Worm (Caenorhabditis elegans): ENCODE results near the gene bath-10.

Gene bath-10

ce11 chrII:3381510-3381909 is 6.6 kb downstream of the bath-10 start, which contains the start of gene T06D4.1:
T06D4.1 (plus strand) TSS chrII:3381830.
- TF ChIP-seq syd-9 (tag; optimal IDR thresholded peaks at IDR 0.05) (no peak), unc-42 (tag; optimal IDR thresholded peaks at IDR 0.05) (no peak), Y22D7AL.16 (tag; optimal IDR thresholded peaks at IDR 0.05) (no peak), hlh-15 (tag; optimal IDR thresholded peaks at IDR 0.05) (no peak), ceh-48 (tag; optimal IDR thresholded peaks at IDR 0.05) (no peak), ceh-30 (tag; optimal IDR thresholded peaks at IDR 0.05) (no peak), che-1 (tag; optimal IDR thresholded peaks at IDR 0.05) (no peak), unc-3 (GFP tag; conservative IDR thresholded peaks at IDR 0.05) (no peak), unc-3 (tag; optimal IDR thresholded peaks at IDR 0.05) (no peak), tbx-7 (tag; optimal IDR thresholded peaks at IDR 0.05) (no peak), npax-4 (tag; optimal IDR thresholded peaks at IDR 0.05) (no peak), C38D4.7 (GFP tag; optimal IDR thresholded peaks at IDR 0.05) (no peak), ztf-16 (tag; optimal IDR thresholded peaks at IDR 0.05) (no peak), eyg-1 (tag; optimal IDR thresholded peaks at IDR 0.05) (no peak)

ce11 chrII:3383116-3383515 is 8.2 kb downstream of the bath-10 start:
- TF ChIP-seq ceh-45 (GFP tag; IDR thresholded peaks at IDR 0.05) (no peak), ztf-16 (tag; optimal IDR thresholded peaks at IDR 0.05) (no peak), nhr-11 (tag; optimal IDR thresholded peaks at IDR 0.05) (no peak), pat-9 (tag; optimal IDR thresholded peaks at IDR 0.05) (no peak), T23F11.4 (GFP tag; optimal IDR thresholded peaks at IDR 0.05) (no peak), ceh-48 (tag; optimal IDR thresholded peaks at IDR 0.05) (no peak), ceh-2 (tag; optimal IDR thresholded peaks at IDR 0.05) (no peak), ceh-24 (tag; optimal IDR thresholded peaks at IDR 0.05) (no peak), ceh-30 (tag; optimal IDR thresholded peaks at IDR 0.05) (no peak), F13H6.1 (tag; optimal IDR thresholded peaks at IDR 0.05) (no peak), ttx-3 (tag; optimal IDR thresholded peaks at IDR 0.05) (no peak), gmeb-2 (tag; optimal IDR thresholded peaks at IDR 0.05) (no peak), nhr-232 (tag; optimal IDR thresholded peaks at IDR 0.05) (no peak)

ce11 chrII:3385736-3386135 is 10.9 kb downstream of the bath-10 start, which contains the start of gene T06D4.2:
T06D4.2 (minus strand) TSS chrII:3385905.
- TF ChIP-seq K02D7.2 (tag; optimal IDR thresholded peaks at IDR 0.05) (no peak), hlh-30 (tag; optimal IDR thresholded peaks at IDR 0.05; ENCODE audit: insufficient read depth) (no peak), tbx-2 (tag; optimal IDR thresholded peaks at IDR 0.05) (no peak), nhr-11 (tag; optimal IDR thresholded peaks at IDR 0.05) (no peak), ztf-16 (tag; optimal IDR thresholded peaks at IDR 0.05) (no peak), fkh-10 (GFP tag; optimal IDR thresholded peaks at IDR 0.05) (no peak), ahr-1 (tag; optimal IDR thresholded peaks at IDR 0.05) (no peak)

ce11 chrII:3387503-3387902 is 12.6 kb downstream of the bath-10 start, which contains the start of gene T06D4.6:
T06D4.6 (minus strand) TSS chrII:3387603.
- TF ChIP-seq pha-4 (tag; optimal IDR thresholded peaks at IDR 0.05), result no peak
- no peak for TF ChIP-seq fkh-6 (tag; optimal IDR thresholded peaks at IDR 0.05)
- no peak for TF ChIP-seq sox-2 (GFP tag; IDR thresholded peaks at IDR 0.05)
- TF ChIP-seq gmeb-2 (tag; optimal IDR thresholded peaks at IDR 0.05), result no peak
- TF ChIP-seq elt-2 (tag; optimal IDR thresholded peaks at IDR 0.05), result no peak
- TF ChIP-seq unc-3 (GFP tag; conservative IDR thresholded peaks at IDR 0.05), result no peak
- TF ChIP-seq unc-3 (tag; optimal IDR thresholded peaks at IDR 0.05), result no peak
- TF ChIP-seq F13H6.1 (tag; optimal IDR thresholded peaks at IDR 0.05), result no peak
- TF ChIP-seq T23F11.4 (GFP tag; optimal IDR thresholded peaks at IDR 0.05), result no peak
- TF ChIP-seq pha-2 (tag; optimal IDR thresholded peaks at IDR 0.05), result no peak
- TF ChIP-seq ceh-34 (tag; optimal IDR thresholded peaks at IDR 0.05), result no peak
- TF ChIP-seq ceh-48 (tag; optimal IDR thresholded peaks at IDR 0.05), result no peak

- TF ChIP-seq pha-2 (tag; optimal IDR thresholded peaks at IDR 0.05) (no peak), Y22D7AL.16 (tag; optimal IDR thresholded peaks at IDR 0.05) (no peak), elt-2 (tag; optimal IDR thresholded peaks at IDR 0.05) (no peak), C38D4.7 (GFP tag; optimal IDR thresholded peaks at IDR 0.05) (no peak), ceh-6 (GFP tag; optimal IDR thresholded peaks at IDR 0.05) (no peak), nfya-1 (tag; optimal IDR thresholded peaks at IDR 0.05) (no peak)
Measured at ce11 chrII:3395484-3395883, 20.6 kb downstream of the bath-10 start, which contains the start of gene nep-20. nep-20 (minus strand) TSS chrII:3395584.

Data from whole organism, late embryonic.